Worm (Caenorhabditis elegans): ENCODE data around the gene ZK637.14.

- TF ChIP-seq him-1 (tag; optimal IDR thresholded peaks at IDR 0.05): no peak
- TF ChIP-seq W03F9.2 (tag; optimal IDR thresholded peaks at IDR 0.05): no peak
- no peak for TF ChIP-seq dao-5 (tag; optimal IDR thresholded peaks at IDR 0.05)
Observed at ce11 chrIII:8877002-8877401, 12.0 kb downstream of the ZK637.14 start, which contains the start of gene K01F9.2.

Data from whole organism, L4/young adult.